Worm (Caenorhabditis elegans) whole organism, L4 larva: ENCODE measurements around the gene fbxb-75.

Experiments used
- D1046.2 ChIP-seq: fragments of 200-800 bp; sonication (Bioruptor generic); IDR thresholded peaks from 2 replicates; pipeline ENCODE4 v1.3.6; 2022; ENCODE audit warnings: missing genetic modification characterization, missing compliant biosample characterization
- F10B5.3 ChIP-seq: sonication (generic microtip); optimal IDR thresholded peaks from 2 replicates; lab custom pipeline; 2016; ENCODE audit warnings: mild to moderate bottlenecking, missing genetic modification characterization, missing compliant biosample characterization
- F44E2.7 ChIP-seq: fragments of 200-800 bp; sonication (Bioruptor generic); IDR thresholded peaks from 2 replicates; pipeline ENCODE4 v2.1.2; 2022; ENCODE audit warnings: missing genetic modification characterization, missing compliant biosample characterization
- Y105C5A.15 ChIP-seq: fragments of 200-800 bp; sonication (Bioruptor generic); IDR thresholded peaks from 2 replicates; pipeline ENCODE4 v1.3.6; 2022; ENCODE audit warnings: missing genetic modification characterization, missing compliant biosample characterization
- Y5F2A.4 ChIP-seq: fragments of 200-800 bp; sonication (Bioruptor generic); optimal IDR thresholded peaks from 2 replicates; lab custom pipeline; 2018; ENCODE audit warnings: mild to moderate bottlenecking, missing genetic modification characterization, missing compliant biosample characterization
- ZK337.2 ChIP-seq: fragments of 200-800 bp; sonication (Bioruptor generic); IDR thresholded peaks from 2 replicates; pipeline ENCODE4 v1.3.6; 2022; ENCODE audit warnings: missing genetic modification reagents, missing genetic modification characterization, missing compliant biosample characterization
- ZK546.5 ChIP-seq, 2 experiments: sonication (generic microtip); optimal IDR thresholded peaks; 2 replicates each; lab custom pipeline; 2017; ENCODE audit warnings: missing biosample characterization in 2 of 2, missing genetic modification characterization in 2 of 2
- arid-1 ChIP-seq: fragments of 200-800 bp; sonication (Bioruptor generic); conservative IDR thresholded peaks from 2 replicates; pipeline ENCODE4 v1.3.6; 2022; ENCODE audit warnings: missing genetic modification reagents, missing genetic modification characterization, missing compliant biosample characterization
- ceh-20 ChIP-seq: fragments of 200-800 bp; sonication (Bioruptor generic); IDR thresholded peaks from 2 replicates; pipeline ENCODE4 v1.3.6; 2022; ENCODE audit warnings: missing genetic modification reagents, missing genetic modification characterization, missing compliant biosample characterization
- ceh-28 ChIP-seq: fragments of 150-350 bp; optimal IDR thresholded peaks from 2 replicates; lab custom pipeline; 2014; ENCODE audit warnings: missing biosample characterization, missing genetic modification reagents, missing genetic modification characterization
- ces-1 ChIP-seq: fragments of 150-350 bp; sonication (generic microtip); optimal IDR thresholded peaks from 4 replicates; lab custom pipeline; 2014; ENCODE audit warnings: missing biosample characterization, missing genetic modification reagents, missing genetic modification characterization
- hmg-1.1 ChIP-seq: fragments of 200-800 bp; sonication (Bioruptor generic); IDR thresholded peaks from 2 replicates; pipeline ENCODE4 v1.3.6; 2022; ENCODE audit warnings: missing genetic modification reagents, missing genetic modification characterization, missing compliant biosample characterization
- lim-7 ChIP-seq: fragments of 200-800 bp; sonication (Bioruptor generic); IDR thresholded peaks from 2 replicates; pipeline ENCODE4 v1.3.6; 2022; ENCODE audit warnings: missing genetic modification characterization, missing compliant biosample characterization
- lin-1 ChIP-seq: fragments of 200-800 bp; sonication (Bioruptor generic); IDR thresholded peaks from 2 replicates; pipeline ENCODE4 v1.3.6; 2022; ENCODE audit warnings: missing genetic modification reagents, missing genetic modification characterization, missing compliant biosample characterization
- lin-38 ChIP-seq: fragments of 200-800 bp; sonication (Bioruptor generic); IDR thresholded peaks from 2 replicates; pipeline ENCODE4 v1.3.6; 2022; ENCODE audit warnings: missing genetic modification reagents, missing genetic modification characterization, missing compliant biosample characterization
- lir-3 ChIP-seq: sonication (generic microtip); optimal IDR thresholded peaks from 2 replicates; lab custom pipeline; 2016; ENCODE audit warnings: mild to moderate bottlenecking, missing genetic modification characterization, missing compliant biosample characterization
- madf-5 ChIP-seq, 2 experiments: fragments of 200-800 bp; sonication (Bioruptor generic); IDR thresholded peaks; 2 replicates each; pipeline ENCODE4 v1.3.6; 2022; ENCODE audit warnings: missing compliant biosample characterization in 2 of 2, missing genetic modification characterization in 2 of 2
- madf-9 ChIP-seq: fragments of 200-800 bp; sonication (Bioruptor generic); conservative IDR thresholded peaks from 2 replicates; pipeline ENCODE4 v1.3.6; 2022; ENCODE audit warnings: missing genetic modification reagents, missing genetic modification characterization, missing compliant biosample characterization
- mdt-29 ChIP-seq: fragments of 200-800 bp; sonication (Bioruptor generic); IDR thresholded peaks from 2 replicates; pipeline ENCODE4 v1.3.6; 2022; ENCODE audit warnings: missing genetic modification reagents, missing genetic modification characterization, missing compliant biosample characterization
- mes-2 ChIP-seq: sonication (generic microtip); optimal IDR thresholded peaks from 2 replicates; lab custom pipeline; 2016; ENCODE audit warnings: missing genotype, mild to moderate bottlenecking, missing genetic modification characterization, missing compliant biosample characterization; ENCODE audit not compliant: poor library complexity, severe bottlenecking
- mxl-2 ChIP-seq: fragments of 200-800 bp; sonication (Bioruptor generic); conservative IDR thresholded peaks from 2 replicates; pipeline ENCODE4 v1.3.6; 2022; ENCODE audit warnings: missing genetic modification reagents, missing genetic modification characterization, missing compliant biosample characterization
- mxl-3 ChIP-seq: fragments of 200-800 bp; sonication (Bioruptor generic); optimal IDR thresholded peaks from 2 replicates; lab custom pipeline; 2018; ENCODE audit warnings: mild to moderate bottlenecking, missing genetic modification characterization, missing compliant biosample characterization
- nhr-10 ChIP-seq: fragments of 150-350 bp; optimal IDR thresholded peaks from 2 replicates; lab custom pipeline; 2014; ENCODE audit warnings: missing biosample characterization, missing genetic modification characterization
- nhr-102 ChIP-seq: sonication (generic microtip); optimal IDR thresholded peaks from 2 replicates; lab custom pipeline; 2016; ENCODE audit warnings: mild to moderate bottlenecking, missing genetic modification characterization, moderate library complexity, missing compliant biosample characterization
- nhr-25 ChIP-seq: sonication (generic microtip); optimal IDR thresholded peaks from 2 replicates; lab custom pipeline; 2017; ENCODE audit warnings: missing genetic modification characterization, mild to moderate bottlenecking, missing compliant biosample characterization, antibody characterized with exemption, moderate library complexity, borderline replicate concordance; ENCODE audit not compliant: insufficient read depth
- nhr-48 ChIP-seq: sonication (generic microtip); optimal IDR thresholded peaks from 2 replicates; lab custom pipeline; 2016; ENCODE audit warnings: mild to moderate bottlenecking, missing genetic modification characterization, missing compliant biosample characterization
- pqm-1 ChIP-seq: sonication (generic microtip); optimal IDR thresholded peaks from 2 replicates; lab custom pipeline; 2017; ENCODE audit warnings: missing biosample characterization, missing genetic modification characterization
- rbr-2 ChIP-seq: sonication (generic microtip); optimal IDR thresholded peaks from 2 replicates; lab custom pipeline; 2016; ENCODE audit warnings: missing genotype, missing genetic modification characterization, missing compliant biosample characterization
- sdz-12 ChIP-seq: fragments of 200-800 bp; sonication (Bioruptor generic); optimal IDR thresholded peaks from 2 replicates; lab custom pipeline; 2018; ENCODE audit warnings: mild to moderate bottlenecking, missing genetic modification characterization, missing compliant biosample characterization
- spr-3 ChIP-seq: fragments of 200-800 bp; sonication (Bioruptor generic); optimal IDR thresholded peaks from 2 replicates; lab custom pipeline; 2018; ENCODE audit warnings: mild to moderate bottlenecking, missing genetic modification characterization, missing compliant biosample characterization
- zag-1 ChIP-seq: fragments of 150-350 bp; optimal IDR thresholded peaks from 2 replicates; lab custom pipeline; 2014; ENCODE audit warnings: missing biosample characterization, missing genetic modification characterization
- zfp-2 ChIP-seq: sonication (generic microtip); optimal IDR thresholded peaks from 2 replicates; lab custom pipeline; 2016; ENCODE audit warnings: mild to moderate bottlenecking, missing genetic modification characterization, missing compliant biosample characterization
- zip-2 ChIP-seq: fragments of 150-350 bp; optimal IDR thresholded peaks from 2 replicates; lab custom pipeline; 2014; ENCODE audit warnings: missing biosample characterization, missing genetic modification characterization

Gene fbxb-75

DNA sequence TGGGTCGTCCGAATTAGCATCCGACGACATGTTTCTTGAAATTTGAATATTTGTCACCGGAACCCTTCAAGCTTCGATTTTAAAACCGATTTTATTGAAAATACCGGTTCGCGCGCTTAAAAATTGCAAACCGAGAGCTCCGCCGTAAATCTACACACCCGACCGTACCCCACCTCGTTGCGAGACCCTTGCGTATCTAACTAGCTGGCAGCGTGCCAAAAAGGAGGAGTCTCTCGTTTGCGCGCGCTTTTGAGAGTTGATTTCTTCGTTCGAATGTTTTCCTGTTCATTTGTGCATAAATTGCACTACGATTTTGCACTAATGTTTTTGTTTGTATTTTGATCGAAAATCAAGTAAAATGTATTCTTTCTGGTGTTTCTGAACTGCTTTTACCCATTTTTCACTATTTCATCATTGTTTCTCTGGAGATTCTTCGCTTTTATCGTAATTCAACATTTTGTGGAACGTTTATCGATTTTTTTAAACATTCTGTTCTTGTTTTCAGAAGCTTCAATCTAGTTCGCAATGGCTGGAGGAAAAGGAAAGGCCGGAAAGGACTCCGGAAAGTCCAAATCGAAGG is 4.8 kb upstream of the fbxb-75 start, which contains the start of the genes wapl-1 and htz-1 (continued):
- TF ChIP-seq ZK337.2 (no peak), nhr-48 (peak; percentile 78), lin-1 (GFP tag; lab: Robert Waterston, UW) (peak; percentile 48; the same call in 1 of the 2 replicates), madf-9 (GFP tag; lab: Robert Waterston, UW) (peak; percentile 77), pqm-1 (no peak)

DNA sequence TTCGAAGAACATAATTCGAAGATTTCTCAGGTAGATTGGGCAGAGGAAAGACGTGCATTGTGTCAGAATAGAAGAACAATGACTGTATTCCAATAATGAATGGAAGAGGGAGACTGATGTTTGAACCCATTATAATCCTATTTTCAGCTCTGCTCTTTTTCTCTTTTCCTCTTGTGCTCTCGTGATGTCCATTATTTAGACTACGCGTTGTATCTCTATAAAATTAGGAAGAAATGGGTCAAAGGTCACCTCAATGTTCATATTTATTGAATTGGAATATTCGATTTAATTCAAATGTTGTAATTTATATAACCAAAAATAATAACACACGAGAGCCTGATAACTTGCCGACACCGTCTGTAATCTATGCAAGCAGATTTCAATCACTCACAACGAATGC is 1.8 kb downstream of the fbxb-75 start, which contains the start of gene fbxb-74:
Gene fbxb-74, minus strand, starts transcription at position 101 of the 400 bp plus-strand sequence.
- TF ChIP-seq lim-7 (GFP tag; lab: Robert Waterston, UW) (no peak), nhr-10 (tag; lab: Kevin White, UChicago) (no peak), F10B5.3 (tag; lab: Kevin White, UChicago) (no peak), lir-3 (no peak), ces-1 (no peak), lin-38 (GFP tag; lab: Robert Waterston, UW) (no peak), nhr-102 (tag; lab: Kevin White, UChicago) (no peak), mes-2 (tag; lab: Kevin White, UChicago) (no peak), hmg-1.1 (GFP tag; lab: Robert Waterston, UW) (no peak), rbr-2 (tag; lab: Kevin White, UChicago) (no peak), madf-9 (GFP tag; lab: Robert Waterston, UW) (no peak), Y5F2A.4 (no peak), sdz-12 (GFP tag; lab: Kevin White, UChicago) (no peak), mdt-29 (GFP tag; lab: Robert Waterston, UW) (no peak), mxl-3 (GFP tag; lab: Kevin White, UChicago) (no peak), arid-1 (GFP tag; lab: Robert Waterston, UW) (no peak), nhr-25 (tag; lab: Kevin White, UChicago) (no peak), ceh-28 (tag; lab: Kevin White, UChicago) (no peak), mxl-2 (no peak), lin-1 (GFP tag; lab: Robert Waterston, UW) (no peak)

DNA sequence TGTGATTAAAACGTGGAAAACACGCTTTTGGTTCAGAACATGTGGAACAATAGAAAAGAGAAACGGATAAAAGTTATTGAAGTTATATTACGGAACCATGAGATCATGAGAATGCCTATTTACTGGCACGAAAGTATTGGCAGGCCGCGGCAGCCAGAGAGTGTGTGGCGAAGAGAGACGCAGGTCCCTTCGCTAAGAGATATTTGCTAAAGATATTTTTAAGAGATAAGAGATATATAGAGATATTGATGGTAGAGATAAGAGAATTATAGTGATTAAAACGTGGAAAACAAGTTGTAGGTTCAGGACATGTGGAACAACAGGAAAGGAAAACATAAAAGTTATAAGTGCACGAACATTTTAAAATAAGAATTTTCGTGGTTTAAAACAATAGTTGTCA is 3.2 kb downstream of the fbxb-75 start:
- TF ChIP-seq spr-3 (GFP tag; lab: Kevin White, UChicago) (no peak), F44E2.7 (GFP tag; lab: Robert Waterston, UW) (no peak), D1046.2 (GFP tag; lab: Robert Waterston, UW) (no peak)

DNA sequence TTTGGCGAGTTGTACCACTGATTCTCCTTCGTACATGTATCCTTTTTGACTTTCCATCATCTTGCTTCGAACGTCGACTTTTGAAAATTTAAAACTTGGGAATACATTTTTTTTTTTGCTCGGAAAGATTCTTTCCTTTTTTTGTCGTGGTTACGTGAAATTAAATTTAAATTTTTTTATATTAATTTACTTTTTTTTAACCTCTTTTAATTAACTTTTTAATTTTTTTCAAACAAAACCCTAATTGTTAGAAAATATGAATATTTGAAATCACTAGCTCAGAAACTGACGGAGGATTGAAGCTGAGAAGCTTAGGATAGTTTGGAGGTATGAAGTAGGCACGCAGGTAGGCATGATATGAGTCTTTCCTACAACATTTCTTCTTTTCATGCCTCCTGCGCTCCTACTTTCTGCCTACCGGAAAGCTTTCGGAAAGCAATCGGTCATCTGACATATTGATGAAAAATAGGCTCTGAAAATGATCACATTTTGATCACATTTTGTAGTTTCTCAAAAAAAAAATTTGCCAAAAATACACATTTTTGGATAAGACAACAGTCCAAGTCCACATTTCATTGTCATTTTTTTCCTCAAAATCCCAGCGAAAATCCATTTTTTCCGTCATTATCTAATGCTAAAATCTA is 6.4 kb downstream of the fbxb-75 start, which contains the start of the genes R08C7.8 and R08C7.4:
Gene R08C7.8, minus strand, starts transcription at position 101 of the 644 bp plus-strand sequence.
Gene R08C7.4, plus strand, starts transcription at position 594 of the 644 bp plus-strand sequence.
- TF ChIP-seq madf-5 (GFP tag; IDR thresholded peaks at IDR 0.05; lab: Robert Waterston, UW) (no peak), lim-7 (GFP tag; lab: Robert Waterston, UW) (no peak), zfp-2 (tag; lab: Kevin White, UChicago) (no peak), Y5F2A.4 (no peak), zag-1 (tag; lab: Kevin White, UChicago) (no peak), zip-2 (tag; lab: Kevin White, UChicago) (no peak), sdz-12 (GFP tag; lab: Kevin White, UChicago) (no peak), spr-3 (GFP tag; lab: Kevin White, UChicago) (no peak), ceh-20 (no peak), ZK546.5 (tag; optimal IDR thresholded peaks at IDR 0.05; lab: Kevin White, UChicago) (no peak), rbr-2 (tag; lab: Kevin White, UChicago) (no peak), Y105C5A.15 (GFP tag; lab: Robert Waterston, UW) (no peak)
